Fruit fly (Drosophila melanogaster) whole organism, pupa: ENCODE results near the gene Obp83g.

Experiments
- CG10348 ChIP-seq: fragments of 200-800 bp; sonication (Bioruptor generic); IDR thresholded peaks from 2 replicates; pipeline ENCODE4 v1.3.6; 2022; ENCODE audit warnings: missing biosample characterization, missing genetic modification characterization
- CG12605 ChIP-seq: fragments of 200-800 bp; sonication (Bioruptor generic); IDR thresholded peaks from 2 replicates; pipeline ENCODE4 v1.3.6; 2022; ENCODE audit warnings: missing biosample characterization, missing genetic modification characterization
- CG32121 ChIP-seq: fragments of 200-800 bp; sonication (Bioruptor generic); IDR thresholded peaks from 2 replicates; pipeline ENCODE4 v1.3.6; 2022; ENCODE audit warnings: missing biosample characterization, missing genetic modification characterization
- CG8301 ChIP-seq: fragments of 200-800 bp; sonication (Bioruptor generic); optimal IDR thresholded peaks from 2 replicates; lab custom pipeline; 2018; ENCODE audit warnings: missing biosample characterization, mild to moderate bottlenecking, missing genetic modification characterization
- CG9948 ChIP-seq: fragments of 200-800 bp; sonication (Bioruptor generic); optimal IDR thresholded peaks from 2 replicates; lab custom pipeline; 2018; ENCODE audit warnings: missing biosample characterization, mild to moderate bottlenecking, missing genetic modification characterization, moderate library complexity
- EcR ChIP-seq: fragments of 200-800 bp; sonication (Bioruptor generic); optimal IDR thresholded peaks from 3 replicates; lab custom pipeline; 2019; ENCODE audit warnings: missing biosample characterization, missing genetic modification characterization, mild to moderate bottlenecking, moderate library complexity, missing genetic modification reagents
- Pif1B ChIP-seq: fragments of 200-800 bp; sonication (Bioruptor generic); optimal IDR thresholded peaks from 3 replicates; lab custom pipeline; 2016; ENCODE audit warnings: missing biosample characterization, missing genetic modification characterization
- Snoo ChIP-seq: fragments of 200-800 bp; sonication (Bioruptor generic); optimal IDR thresholded peaks from 3 replicates; lab custom pipeline; 2017; ENCODE audit warnings: missing biosample characterization, mild to moderate bottlenecking, missing genetic modification characterization, inconsistent platforms
- gl ChIP-seq: fragments of 200-800 bp; sonication (Bioruptor generic); optimal IDR thresholded peaks from 2 replicates; lab custom pipeline; 2018; ENCODE audit warnings: missing biosample characterization, mild to moderate bottlenecking, missing genetic modification characterization

The Obp83g gene

dm6 chr3R:6078183-6078582 lies 33.9 kb downstream of the Obp83g start, which contains the start of gene Or83c:
Or83c (minus strand) TSS chr3R:6078283.
- TF ChIP-seq EcR, result no peak
- no peak for TF ChIP-seq Pif1B (GFP tag; lab: Kevin White, UChicago)
- TF ChIP-seq Snoo, result no peak
- no peak for TF ChIP-seq CG12605 (GFP tag; lab: Robert Waterston, UW)
- TF ChIP-seq CG8301 (tag; lab: Kevin White, UChicago), result no peak
- TF ChIP-seq gl (tag; lab: Kevin White, UChicago), result no peak
- no peak for TF ChIP-seq CG9948 (tag; lab: Kevin White, UChicago)
- TF ChIP-seq CG32121 (GFP tag; lab: Robert Waterston, UW), result no peak
- TF ChIP-seq CG10348 (GFP tag; lab: Robert Waterston, UW), result no peak
- TF ChIP-seq, all 21 proteins: peak for 0
